Worm (Caenorhabditis elegans) whole organism, L4 larva: ENCODE measurements around the gene cest-24.

ENCODE experiments used
- F44E2.7 ChIP-seq: fragments of 200-800 bp; sonication (Bioruptor generic); IDR thresholded peaks from 2 replicates; pipeline ENCODE4 v2.1.2; 2022; ENCODE audit warnings: missing genetic modification characterization, missing compliant biosample characterization
- Y48G9A.11 ChIP-seq: fragments of 200-800 bp; sonication (Bioruptor generic); IDR thresholded peaks from 2 replicates; pipeline ENCODE4 v1.3.6; 2022; ENCODE audit warnings: missing genetic modification reagents, missing genetic modification characterization, missing compliant biosample characterization
- aly-2 ChIP-seq: sonication (generic microtip); optimal IDR thresholded peaks from 2 replicates; lab custom pipeline; 2018; ENCODE audit warnings: missing biosample characterization, missing genetic modification characterization
- ctbp-1 ChIP-seq: fragments of 200-800 bp; sonication (Bioruptor generic); IDR thresholded peaks from 2 replicates; pipeline ENCODE4 v1.3.6; 2022; ENCODE audit warnings: missing genetic modification reagents, missing genetic modification characterization, missing compliant biosample characterization
- egl-43 ChIP-seq: fragments of 200-800 bp; sonication (Bioruptor generic); IDR thresholded peaks from 2 replicates; pipeline ENCODE4 v1.3.6; 2022; ENCODE audit warnings: missing genetic modification reagents, missing genetic modification characterization, missing compliant biosample characterization
- fkh-10 ChIP-seq: fragments of 150-350 bp; optimal IDR thresholded peaks from 2 replicates; lab custom pipeline; 2014; ENCODE audit warnings: missing biosample characterization, missing genetic modification reagents, missing genetic modification characterization
- mxl-2 ChIP-seq: fragments of 200-800 bp; sonication (Bioruptor generic); conservative IDR thresholded peaks from 2 replicates; pipeline ENCODE4 v1.3.6; 2022; ENCODE audit warnings: missing genetic modification reagents, missing genetic modification characterization, missing compliant biosample characterization
- nhr-11 ChIP-seq: fragments of 150-350 bp; optimal IDR thresholded peaks from 2 replicates; lab custom pipeline; 2014; ENCODE audit warnings: missing biosample characterization, missing genetic modification characterization
- nhr-237 ChIP-seq: sonication (generic microtip); optimal IDR thresholded peaks from 2 replicates; lab custom pipeline; 2017; ENCODE audit warnings: missing biosample characterization, missing genetic modification characterization
- sdz-12 ChIP-seq: fragments of 200-800 bp; sonication (Bioruptor generic); optimal IDR thresholded peaks from 2 replicates; lab custom pipeline; 2018; ENCODE audit warnings: mild to moderate bottlenecking, missing genetic modification characterization, missing compliant biosample characterization
- tra-1 ChIP-seq: fragments of 200-800 bp; sonication (Bioruptor generic); IDR thresholded peaks from 2 replicates; pipeline ENCODE4 v1.3.6; 2022; ENCODE audit warnings: missing genetic modification reagents, missing genetic modification characterization, missing compliant biosample characterization

DNA sequence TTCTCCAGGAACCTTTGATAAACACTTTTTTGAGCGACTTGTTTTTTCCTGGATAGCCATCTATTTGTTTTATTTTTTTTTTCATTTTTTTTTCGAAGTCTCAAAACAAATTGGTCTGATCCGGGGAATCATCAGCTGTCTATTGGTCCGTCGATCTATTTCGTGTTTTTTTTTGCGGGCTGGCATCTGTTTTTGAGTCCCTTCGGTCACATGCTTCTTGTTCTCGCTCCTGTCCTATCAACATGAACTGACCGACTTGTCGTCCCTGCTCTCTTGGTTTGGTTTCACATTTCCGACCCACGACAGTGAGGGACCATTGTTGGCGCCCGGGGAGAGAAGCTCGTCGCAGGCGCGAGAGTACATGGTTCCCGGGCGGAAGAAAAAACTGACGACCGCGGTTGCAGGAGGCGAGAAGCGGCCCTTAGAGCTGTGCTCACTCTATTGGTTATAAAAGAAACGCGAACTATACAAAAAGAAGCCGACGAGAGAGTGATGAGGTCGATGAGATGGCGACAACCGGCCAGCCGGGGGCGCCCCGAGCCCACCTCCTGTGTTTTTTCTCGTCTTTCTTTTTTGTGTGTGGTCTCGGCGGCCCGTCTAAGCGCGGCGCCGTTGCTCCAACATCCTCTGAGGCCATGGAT lies 27.9 kb downstream of the cest-24 start:
- TF ChIP-seq fkh-10 (GFP tag; lab: Kevin White, UChicago) = no peak
- no peak for TF ChIP-seq aly-2
- TF ChIP-seq sdz-12 (GFP tag; lab: Kevin White, UChicago) = no peak
- TF ChIP-seq F44E2.7 (GFP tag; lab: Robert Waterston, UW) = no peak
- TF ChIP-seq nhr-11 (tag; lab: Kevin White, UChicago) = no peak
- 0 out of 2 replicates have a peak, but pooled peaks have one; percentile 24 for TF ChIP-seq Y48G9A.11 (GFP tag; lab: Robert Waterston, UW)
- TF ChIP-seq tra-1 (GFP tag; lab: Robert Waterston, UW) = peak; percentile 26; the same call in 1 of the 2 replicates
- no peak for TF ChIP-seq mxl-2 (GFP tag; lab: Robert Waterston, UW)
- no peak for TF ChIP-seq egl-43 (GFP tag; lab: Robert Waterston, UW)
- TF ChIP-seq ctbp-1 (GFP tag; lab: Robert Waterston, UW) = no peak
- TF ChIP-seq nhr-237 = no peak
